Fruit fly (Drosophila melanogaster) whole organism, embryonic: Measurements from ENCODE around the gene Obp19d.

Experiments
- Asciz ChIP-seq: fragments of 200-800 bp; sonication (Bioruptor generic); optimal IDR thresholded peaks from 2 replicates; lab custom pipeline; 2017; ENCODE audit warnings: missing biosample characterization, mild to moderate bottlenecking, missing genetic modification characterization, missing genetic modification reagents
- CG10267 ChIP-seq: fragments of 200-800 bp; sonication (Bioruptor generic); optimal IDR thresholded peaks from 2 replicates; lab custom pipeline; 2018; ENCODE audit warnings: missing biosample characterization, mild to moderate bottlenecking, missing genetic modification characterization, moderate library complexity
- CG10462 ChIP-seq: fragments of 200-800 bp; sonication (Bioruptor generic); optimal IDR thresholded peaks from 2 replicates; lab custom pipeline; 2016; ENCODE audit warnings: missing biosample characterization, missing genetic modification characterization
- CG11504 ChIP-seq: fragments of 200-800 bp; sonication (Bioruptor generic); optimal IDR thresholded peaks from 3 replicates; lab custom pipeline; 2019; ENCODE audit warnings: missing biosample characterization, mild to moderate bottlenecking, missing genetic modification characterization, moderate library complexity
- CG13775 ChIP-seq: fragments of 200-800 bp; sonication (Bioruptor generic); optimal IDR thresholded peaks from 3 replicates; lab custom pipeline; 2017; ENCODE audit warnings: missing biosample characterization, mild to moderate bottlenecking, missing genetic modification characterization
- CG15696 ChIP-seq: fragments of 200-800 bp; sonication (Bioruptor generic); optimal IDR thresholded peaks from 2 replicates; lab custom pipeline; 2019; ENCODE audit warnings: missing biosample characterization, mild to moderate bottlenecking, missing genetic modification characterization, moderate library complexity
- CG16779 ChIP-seq: fragments of 200-800 bp; sonication (Bioruptor generic); IDR thresholded peaks from 2 replicates; pipeline ENCODE4 v1.3.6; 2022; ENCODE audit warnings: missing biosample characterization, missing genetic modification characterization
- CG17328 ChIP-seq: fragments of 200-800 bp; sonication (Bioruptor generic); IDR thresholded peaks from 2 replicates; pipeline ENCODE4 v1.3.6; 2022; ENCODE audit warnings: missing biosample characterization, missing genetic modification characterization
- CG17912 ChIP-seq: fragments of 200-800 bp; sonication (Bioruptor generic); optimal IDR thresholded peaks from 2 replicates; lab custom pipeline; 2018; ENCODE audit warnings: missing biosample characterization, mild to moderate bottlenecking, missing genetic modification characterization
- CG30020 ChIP-seq: fragments of 200-800 bp; optimal IDR thresholded peaks from 2 replicates; lab custom pipeline; 2019; ENCODE audit warnings: missing biosample characterization, mild to moderate bottlenecking, missing genetic modification characterization, moderate library complexity
- CG31441 ChIP-seq: fragments of 200-800 bp; sonication (Bioruptor generic); IDR thresholded peaks from 2 replicates; pipeline ENCODE4 v1.3.6; 2022; ENCODE audit warnings: missing biosample characterization, missing genetic modification characterization
- CG33557 ChIP-seq: fragments of 200-800 bp; sonication (Bioruptor generic); optimal IDR thresholded peaks from 2 replicates; lab custom pipeline; 2019; ENCODE audit warnings: missing biosample characterization, mild to moderate bottlenecking, missing genetic modification characterization, moderate library complexity
- CG3838 ChIP-seq: fragments of 200-800 bp; sonication (Bioruptor generic); optimal IDR thresholded peaks from 3 replicates; lab custom pipeline; 2016; ENCODE audit warnings: missing biosample characterization, missing genetic modification characterization
- CG43689 ChIP-seq: fragments of 200-800 bp; sonication (Bioruptor generic); IDR thresholded peaks from 2 replicates; pipeline ENCODE4 v1.3.6; 2022; ENCODE audit warnings: missing biosample characterization, missing genetic modification characterization
- CG5180 ChIP-seq: fragments of 200-800 bp; sonication (Bioruptor generic); optimal IDR thresholded peaks from 3 replicates; lab custom pipeline; 2017; ENCODE audit warnings: missing biosample characterization, missing genetic modification characterization, mild to moderate bottlenecking, moderate library complexity, missing genetic modification reagents
- CG5245 ChIP-seq: fragments of 200-800 bp; sonication (Bioruptor generic); optimal IDR thresholded peaks from 3 replicates; lab custom pipeline; 2016; ENCODE audit warnings: missing biosample characterization, missing genetic modification characterization
- CG6683 ChIP-seq: fragments of 200-800 bp; sonication (Bioruptor generic); optimal IDR thresholded peaks from 2 replicates; lab custom pipeline; 2017; ENCODE audit warnings: missing biosample characterization, mild to moderate bottlenecking, missing genetic modification characterization, missing genetic modification reagents
- CG6689 ChIP-seq: fragments of 200-800 bp; sonication (Bioruptor generic); IDR thresholded peaks from 2 replicates; pipeline ENCODE4 v1.3.6; 2022; ENCODE audit warnings: missing biosample characterization, missing genetic modification characterization
- CG7556 ChIP-seq: fragments of 200-800 bp; sonication (Bioruptor generic); optimal IDR thresholded peaks from 2 replicates; lab custom pipeline; 2017; ENCODE audit warnings: missing biosample characterization, mild to moderate bottlenecking, missing genetic modification characterization
- CG8359 ChIP-seq: fragments of 200-800 bp; sonication (Bioruptor generic); optimal IDR thresholded peaks from 2 replicates; lab custom pipeline; 2017; ENCODE audit warnings: missing biosample characterization, mild to moderate bottlenecking, missing genetic modification characterization, borderline replicate concordance
- CG9932 ChIP-seq: fragments of 200-800 bp; sonication (Bioruptor generic); IDR thresholded peaks from 2 replicates; pipeline ENCODE4 v1.3.6; 2022; ENCODE audit warnings: missing biosample characterization, missing genetic modification characterization
- Deaf1 ChIP-seq: fragments of 200-800 bp; optimal IDR thresholded peaks from 3 replicates; lab custom pipeline; 2019; ENCODE audit warnings: missing biosample characterization, mild to moderate bottlenecking, missing genetic modification characterization, moderate library complexity
- Dll ChIP-seq: fragments of 200-800 bp; sonication (Bioruptor generic); IDR thresholded peaks from 4 replicates; pipeline ENCODE4 v1.3.6; 2022; ENCODE audit warnings: missing biosample characterization, missing genetic modification characterization; ENCODE audit not compliant: partially characterized antibody
- Drgx ChIP-seq: fragments of 200-800 bp; sonication (Bioruptor generic); IDR thresholded peaks from 2 replicates; pipeline ENCODE4 v1.3.6; 2022; ENCODE audit warnings: missing biosample characterization, missing genetic modification characterization
- HLH4C ChIP-seq: fragments of 200-800 bp; sonication (Bioruptor generic); IDR thresholded peaks from 3 replicates; pipeline ENCODE4 v1.3.6; 2022; ENCODE audit warnings: missing biosample characterization, missing genetic modification characterization; ENCODE audit not compliant: partially characterized antibody
- HmgD ChIP-seq: fragments of 200-800 bp; sonication (Bioruptor generic); optimal IDR thresholded peaks from 3 replicates; lab custom pipeline; 2016; ENCODE audit warnings: missing biosample characterization, missing genetic modification characterization
- Kr ChIP-seq: fragments of 200-800 bp; sonication (Bioruptor generic); optimal IDR thresholded peaks from 2 replicates; lab custom pipeline; 2017; ENCODE audit warnings: missing biosample characterization, mild to moderate bottlenecking, missing genetic modification characterization
- PHDP ChIP-seq: fragments of 200-800 bp; sonication (Bioruptor generic); optimal IDR thresholded peaks from 3 replicates; lab custom pipeline; 2018; ENCODE audit warnings: missing biosample characterization, mild to moderate bottlenecking, missing genetic modification characterization, moderate library complexity
- Pdp1 ChIP-seq, 2 experiments: fragments of 200-800 bp; sonication (Bioruptor generic); optimal IDR thresholded peaks; 3 replicates each; lab custom pipeline; 2016; ENCODE audit warnings: missing biosample characterization in 2 of 2, missing genetic modification characterization in 2 of 2, mild to moderate bottlenecking in 1 of 2, moderate library complexity in 1 of 2
- Rfx ChIP-seq: fragments of 200-800 bp; sonication (Bioruptor generic); IDR thresholded peaks from 2 replicates; pipeline ENCODE4 v1.3.6; 2022; ENCODE audit warnings: missing biosample characterization, missing genetic modification characterization
- Sox100B ChIP-seq: fragments of 200-800 bp; sonication (Bioruptor generic); optimal IDR thresholded peaks from 3 replicates; lab custom pipeline; 2018; ENCODE audit warnings: missing biosample characterization, mild to moderate bottlenecking, missing genetic modification characterization
- Sox102F ChIP-seq: fragments of 200-800 bp; sonication (Bioruptor generic); optimal IDR thresholded peaks from 2 replicates; lab custom pipeline; 2018; ENCODE audit warnings: missing biosample characterization, mild to moderate bottlenecking, missing genetic modification characterization, moderate library complexity
- ash1 ChIP-seq: fragments of 200-800 bp; sonication (Bioruptor generic); optimal IDR thresholded peaks from 2 replicates; lab custom pipeline; 2018; ENCODE audit warnings: missing biosample characterization, mild to moderate bottlenecking, missing genetic modification characterization
- bigmax ChIP-seq: fragments of 200-800 bp; sonication (Bioruptor generic); optimal IDR thresholded peaks from 2 replicates; lab custom pipeline; 2018; ENCODE audit warnings: missing biosample characterization, mild to moderate bottlenecking, missing genetic modification characterization
- dmrt11E ChIP-seq: fragments of 200-800 bp; sonication (Bioruptor generic); optimal IDR thresholded peaks from 3 replicates; lab custom pipeline; 2018; ENCODE audit warnings: missing biosample characterization, mild to moderate bottlenecking, missing genetic modification characterization, moderate library complexity
- esg ChIP-seq: fragments of 200-800 bp; sonication (Bioruptor generic); conservative IDR thresholded peaks from 2 replicates; pipeline ENCODE4 v1.3.6; 2022; ENCODE audit warnings: missing biosample characterization, missing genetic modification characterization
- fd64A ChIP-seq: fragments of 200-800 bp; sonication (Bioruptor generic); optimal IDR thresholded peaks from 3 replicates; lab custom pipeline; 2018; ENCODE audit warnings: missing biosample characterization, mild to moderate bottlenecking, missing genetic modification characterization
- grau ChIP-seq: fragments of 200-800 bp; optimal IDR thresholded peaks from 3 replicates; lab custom pipeline; 2019; ENCODE audit warnings: missing biosample characterization, mild to moderate bottlenecking, missing genetic modification characterization, moderate library complexity
- h ChIP-seq: fragments of >200 bp; optimal IDR thresholded peaks from 2 replicates; lab custom pipeline; 2017
- lab ChIP-seq: fragments of 200-800 bp; sonication (Bioruptor generic); optimal IDR thresholded peaks from 3 replicates; lab custom pipeline; 2017; ENCODE audit warnings: missing biosample characterization, missing genetic modification characterization, mild to moderate bottlenecking, moderate library complexity, missing genetic modification reagents
- nom ChIP-seq: fragments of 200-800 bp; sonication (Bioruptor generic); optimal IDR thresholded peaks from 2 replicates; lab custom pipeline; 2017; ENCODE audit warnings: missing biosample characterization, missing genetic modification characterization, mild to moderate bottlenecking, moderate library complexity, missing genetic modification reagents
- rib ChIP-seq: fragments of 200-800 bp; sonication (Bioruptor generic); IDR thresholded peaks from 2 replicates; pipeline ENCODE4 v1.3.6; 2022; ENCODE audit warnings: missing biosample characterization, missing genetic modification characterization
- sens-2 ChIP-seq: fragments of 200-800 bp; sonication (Bioruptor generic); IDR thresholded peaks from 2 replicates; pipeline ENCODE4 v1.3.6; 2022; ENCODE audit warnings: missing biosample characterization, missing genetic modification characterization
- seq ChIP-seq: fragments of 200-800 bp; sonication (Bioruptor generic); IDR thresholded peaks from 2 replicates; pipeline ENCODE4 v1.3.6; 2022; ENCODE audit warnings: missing biosample characterization, missing genetic modification characterization
- sim ChIP-seq: fragments of 200-800 bp; sonication (Bioruptor generic); IDR thresholded peaks from 2 replicates; pipeline ENCODE4 v1.3.6; 2022; ENCODE audit warnings: missing biosample characterization, missing genetic modification characterization
- sna ChIP-seq: fragments of 200-800 bp; sonication (Bioruptor generic); IDR thresholded peaks from 2 replicates; pipeline ENCODE4 v1.3.6; 2022; ENCODE audit warnings: missing biosample characterization, missing genetic modification characterization; ENCODE audit not compliant: partially characterized antibody
- sr ChIP-seq: fragments of 200-800 bp; sonication (Bioruptor generic); IDR thresholded peaks from 3 replicates; pipeline ENCODE4 v1.3.6; 2022; ENCODE audit warnings: missing biosample characterization, missing genetic modification characterization
- tap ChIP-seq: fragments of 200-800 bp; optimal IDR thresholded peaks from 3 replicates; lab custom pipeline; 2019; ENCODE audit warnings: missing biosample characterization, mild to moderate bottlenecking, missing genetic modification characterization, moderate library complexity
- tll ChIP-seq, 2 experiments: fragments of 200-800 bp in 1 of 2; fragments of >200 bp in 1 of 2; sonication (Bioruptor generic) in 1 of 2; optimal IDR thresholded peaks; 2 replicates each; lab custom pipeline; 2017 to 2019; ENCODE audit warnings: missing biosample characterization in 2 of 2, missing genetic modification characterization in 2 of 2, mild to moderate bottlenecking in 1 of 2, moderate library complexity in 1 of 2
- unc-4 ChIP-seq: fragments of 200-800 bp; sonication (Bioruptor generic); IDR thresholded peaks from 2 replicates; pipeline ENCODE4 v1.3.6; 2022; ENCODE audit warnings: missing biosample characterization, missing genetic modification characterization; ENCODE audit not compliant: partially characterized antibody
- usp ChIP-seq: fragments of >200 bp; optimal IDR thresholded peaks from 2 replicates; lab custom pipeline; 2017; ENCODE audit warnings: missing biosample characterization, missing genetic modification characterization

The Obp19d gene

DNA sequence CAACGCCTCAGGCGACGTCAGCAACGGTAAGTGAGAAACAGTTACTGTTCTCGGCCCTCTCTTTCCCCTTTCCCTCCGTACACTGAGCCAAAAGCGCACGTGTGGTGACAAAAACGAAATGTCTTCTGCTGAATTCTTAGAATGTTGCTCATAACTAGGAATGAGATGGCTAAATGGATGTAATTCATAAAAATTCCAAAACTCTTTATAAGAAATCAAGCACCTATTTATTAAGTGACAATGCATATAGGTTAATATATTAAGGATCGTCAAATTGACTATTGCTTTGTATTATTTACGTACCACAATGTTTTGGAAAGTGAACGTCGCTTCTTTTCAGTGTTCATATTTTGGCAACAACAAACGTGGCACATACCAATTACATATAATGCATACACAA, 15.1 kb downstream of the Obp19d start (continued):
- TF ChIP-seq HLH4C (GFP tag; lab: Robert Waterston, UW) (no peak), fd64A (no peak), sens-2 (GFP tag; lab: Robert Waterston, UW) (no peak), sr (no peak), CG8359 (GFP tag; lab: Kevin White, UChicago) (no peak), PHDP (tag; lab: Kevin White, UChicago) (peak; percentile 33), seq (no peak; the same call in 1 of the 2 replicates), grau (tag; lab: Kevin White, UChicago) (peak; percentile 44), CG11504 (peak; percentile 62), ash1 (GFP tag; lab: Kevin White, UChicago) (no peak), CG9932 (GFP tag; lab: Robert Waterston, UW) (peak; percentile 31), CG15696 (tag; lab: Kevin White, UChicago) (no peak), Deaf1 (peak; percentile 2), Sox102F (GFP tag; lab: Kevin White, UChicago) (peak; percentile 33), HmgD (GFP tag; lab: Kevin White, UChicago) (no peak), CG6689 (no peak), CG31441 (GFP tag; lab: Robert Waterston, UW) (no peak), tll (GFP tag; optimal IDR thresholded peaks at IDR 0.05; lab: Kevin White, UChicago) (no peak), esg (GFP tag; lab: Robert Waterston, UW) (no peak), Rfx (GFP tag; lab: Robert Waterston, UW) (0 out of 2 replicates have a peak, but pooled peaks have one; percentile 7), nom (GFP tag; lab: Kevin White, UChicago) (no peak), CG33557 (no peak), CG5245 (GFP tag; lab: Kevin White, UChicago) (no peak), CG17912 (GFP tag; lab: Kevin White, UChicago) (no peak), unc-4 (GFP tag; lab: Robert Waterston, UW) (no peak), Pdp1 (GFP tag; optimal IDR thresholded peaks at IDR 0.05; lab: Kevin White, UChicago) (no peak), tap (tag; lab: Kevin White, UChicago) (no peak), dmrt11E (tag; lab: Kevin White, UChicago) (no peak), sna (GFP tag; lab: Robert Waterston, UW) (no peak), CG30020 (tag; lab: Kevin White, UChicago) (no peak), h (lab: Kevin White, UChicago) (no peak), CG17328 (no peak), CG43689 (GFP tag; lab: Robert Waterston, UW) (no peak), CG10267 (tag; lab: Kevin White, UChicago) (no peak), CG7556 (GFP tag; lab: Kevin White, UChicago) (peak; percentile 59), Asciz (no peak), lab (peak; percentile 69), CG5180 (GFP tag; lab: Kevin White, UChicago) (no peak), Dll (no peak), CG13775 (GFP tag; lab: Kevin White, UChicago) (peak; percentile 13), Drgx (GFP tag; lab: Robert Waterston, UW) (no peak), CG3838 (GFP tag; lab: Kevin White, UChicago) (no peak), CG6683 (GFP tag; lab: Kevin White, UChicago) (no peak), usp (GFP tag; lab: Kevin White, UChicago) (no peak), sim (GFP tag; lab: Robert Waterston, UW) (no peak), CG10462 (GFP tag; lab: Kevin White, UChicago) (no peak), Sox100B (GFP tag; lab: Kevin White, UChicago) (no peak), CG16779 (GFP tag; lab: Robert Waterston, UW) (no peak), rib (GFP tag; lab: Robert Waterston, UW) (no peak), bigmax (GFP tag; lab: Kevin White, UChicago) (no peak), Kr (GFP tag; lab: Kevin White, UChicago) (no peak)
